Worm (Caenorhabditis elegans) whole organism, L2 larva: ENCODE data around the gene W02A2.9.
A peak's percentile ranks its signal among the peaks of the same experiment; 100 is the strongest.

Source experiments
- C34F6.9 ChIP-seq: fragments of 150-350 bp; optimal IDR thresholded peaks from 2 replicates; lab custom pipeline; 2014; ENCODE audit warnings: missing biosample characterization, missing genetic modification characterization
- R02D3.7 ChIP-seq: fragments of 150-350 bp; optimal IDR thresholded peaks from 2 replicates; lab custom pipeline; 2014; ENCODE audit warnings: missing biosample characterization, missing genetic modification characterization
- Y55F3AM.14 ChIP-seq: fragments of 200-800 bp; sonication (Bioruptor generic); optimal IDR thresholded peaks from 2 replicates; lab custom pipeline; 2018; ENCODE audit warnings: mild to moderate bottlenecking, missing genetic modification characterization, missing compliant biosample characterization
- ZK546.5 ChIP-seq: sonication (generic microtip); optimal IDR thresholded peaks from 2 replicates; lab custom pipeline; 2017; ENCODE audit warnings: missing biosample characterization, missing genetic modification characterization
- alr-1 ChIP-seq: fragments of 150-350 bp; optimal IDR thresholded peaks from 2 replicates; lab custom pipeline; 2014; ENCODE audit warnings: missing biosample characterization, missing genetic modification characterization
- aly-2 ChIP-seq: fragments of 150-350 bp; optimal IDR thresholded peaks from 2 replicates; lab custom pipeline; 2014; ENCODE audit warnings: missing biosample characterization, missing genetic modification characterization
- ama-1 ChIP-seq: fragments of 150-350 bp; optimal IDR thresholded peaks from 2 replicates; lab custom pipeline; 2018; ENCODE audit warnings: inconsistent platforms
- blmp-1 ChIP-seq: sonication (generic microtip); optimal IDR thresholded peaks from 2 replicates; lab custom pipeline; 2017; ENCODE audit warnings: missing genetic modification characterization, mild to moderate bottlenecking, missing compliant biosample characterization, antibody characterized with exemption, moderate library complexity; ENCODE audit not compliant: insufficient read depth
- ceh-16 ChIP-seq: fragments of 150-350 bp; optimal IDR thresholded peaks from 2 replicates; lab custom pipeline; 2014; ENCODE audit warnings: missing biosample characterization, missing genetic modification characterization
- ceh-82 ChIP-seq: fragments of 150-350 bp; optimal IDR thresholded peaks from 2 replicates; lab custom pipeline; 2014; ENCODE audit warnings: missing biosample characterization, missing genetic modification characterization
- crh-2 ChIP-seq: sonication (generic microtip); optimal IDR thresholded peaks from 2 replicates; lab custom pipeline; 2017; ENCODE audit warnings: missing biosample characterization, missing genetic modification characterization
- dmd-4 ChIP-seq: sonication (generic microtip); optimal IDR thresholded peaks from 2 replicates; lab custom pipeline; 2017; ENCODE audit warnings: missing biosample characterization, missing genetic modification characterization
- egl-27 ChIP-seq: sonication (generic microtip); optimal IDR thresholded peaks from 3 replicates; lab custom pipeline; 2017; ENCODE audit warnings: missing biosample characterization, missing genetic modification reagents, missing genetic modification characterization
- elt-1 ChIP-seq: fragments of 150-350 bp; optimal IDR thresholded peaks from 2 replicates; lab custom pipeline; 2014; ENCODE audit warnings: missing biosample characterization, missing genetic modification characterization
- elt-3 ChIP-seq: sonication (generic microtip); optimal IDR thresholded peaks from 2 replicates; lab custom pipeline; 2017; ENCODE audit warnings: missing biosample characterization, missing genetic modification characterization
- fos-1 ChIP-seq: fragments of 150-350 bp; optimal IDR thresholded peaks from 2 replicates; lab custom pipeline; 2014; ENCODE audit warnings: missing biosample characterization, missing genetic modification characterization
- gmeb-1 ChIP-seq: fragments of 150-350 bp; optimal IDR thresholded peaks from 2 replicates; lab custom pipeline; 2014; ENCODE audit warnings: missing biosample characterization, missing genetic modification characterization
- lin-11 ChIP-seq: fragments of 150-350 bp; sonication (generic microtip); optimal IDR thresholded peaks from 2 replicates; lab custom pipeline; 2014; ENCODE audit warnings: missing biosample characterization, missing genetic modification characterization, inconsistent platforms, mixed read lengths
- lin-13 ChIP-seq: fragments of 150-350 bp; optimal IDR thresholded peaks from 2 replicates; lab custom pipeline; 2014; ENCODE audit warnings: missing biosample characterization, missing genetic modification reagents, missing genetic modification characterization
- lin-39 ChIP-seq: fragments of 150-350 bp; optimal IDR thresholded peaks from 2 replicates; lab custom pipeline; 2014; ENCODE audit warnings: missing biosample characterization, missing genetic modification reagents, missing genetic modification characterization
- lsy-2 ChIP-seq, 2 experiments: fragments of 150-350 bp in 1 of 2; sonication (generic microtip) in 1 of 2; optimal IDR thresholded peaks; 2 replicates each; lab custom pipeline; 2014 to 2017; ENCODE audit warnings: missing biosample characterization in 2 of 2, missing genetic modification characterization in 2 of 2
- mab-5 ChIP-seq: fragments of 150-350 bp; optimal IDR thresholded peaks from 2 replicates; lab custom pipeline; 2014; ENCODE audit warnings: missing biosample characterization, missing genetic modification characterization
- mbf-1 ChIP-seq: sonication (generic microtip); optimal IDR thresholded peaks from 2 replicates; lab custom pipeline; 2017; ENCODE audit warnings: missing biosample characterization, missing genetic modification characterization
- mdl-1 ChIP-seq, 2 experiments: fragments of 150-350 bp in 1 of 2; sonication (generic microtip) in 1 of 2; optimal IDR thresholded peaks; 2 replicates each; lab custom pipeline; 2017; ENCODE audit warnings: missing biosample characterization in 2 of 2, missing genetic modification characterization in 2 of 2
- nhr-10 ChIP-seq: sonication (generic microtip); optimal IDR thresholded peaks from 2 replicates; lab custom pipeline; 2017; ENCODE audit warnings: missing biosample characterization, missing genetic modification characterization
- nhr-11 ChIP-seq: fragments of 150-350 bp; optimal IDR thresholded peaks from 2 replicates; lab custom pipeline; 2014; ENCODE audit warnings: missing biosample characterization, missing genetic modification characterization
- nhr-12 ChIP-seq: fragments of 150-350 bp; optimal IDR thresholded peaks from 2 replicates; lab custom pipeline; 2014; ENCODE audit warnings: missing biosample characterization, missing genetic modification characterization
- nhr-21 ChIP-seq: fragments of 150-350 bp; optimal IDR thresholded peaks from 2 replicates; lab custom pipeline; 2014; ENCODE audit warnings: missing biosample characterization, missing genetic modification characterization
- nhr-23 ChIP-seq: fragments of 150-350 bp; optimal IDR thresholded peaks from 2 replicates; lab custom pipeline; 2014; ENCODE audit warnings: missing biosample characterization, missing genetic modification reagents, missing genetic modification characterization
- nhr-25 ChIP-seq: fragments of 150-350 bp; sonication (generic microtip); optimal IDR thresholded peaks from 3 replicates; lab custom pipeline; 2014; ENCODE audit warnings: missing biosample characterization, missing genetic modification characterization
- nhr-6 ChIP-seq: fragments of 150-350 bp; optimal IDR thresholded peaks from 2 replicates; lab custom pipeline; 2014; ENCODE audit warnings: missing biosample characterization, missing genetic modification characterization
- nhr-77 ChIP-seq: fragments of 150-350 bp; optimal IDR thresholded peaks from 2 replicates; lab custom pipeline; 2014; ENCODE audit warnings: missing biosample characterization, missing genetic modification characterization
- peb-1 ChIP-seq: fragments of 150-350 bp; optimal IDR thresholded peaks from 2 replicates; lab custom pipeline; 2014; ENCODE audit warnings: missing biosample characterization, missing genetic modification characterization
- sma-3 ChIP-seq: sonication (generic microtip); optimal IDR thresholded peaks from 2 replicates; lab custom pipeline; 2016; ENCODE audit warnings: missing genetic modification reagents, missing genetic modification characterization, missing compliant biosample characterization
- sma-9 ChIP-seq, 2 experiments: fragments of 150-350 bp in 1 of 2; sonication (generic microtip) in 1 of 2; optimal IDR thresholded peaks; 2 replicates each; lab custom pipeline; 2014 to 2016; ENCODE audit warnings: missing genetic modification characterization in 2 of 2, mild to moderate bottlenecking in 1 of 2, missing biosample characterization in 1 of 2, missing compliant biosample characterization in 1 of 2, missing genetic modification reagents in 1 of 2, moderate library complexity in 1 of 2
- unc-39 ChIP-seq: fragments of 150-350 bp; optimal IDR thresholded peaks from 2 replicates; lab custom pipeline; 2014; ENCODE audit warnings: missing biosample characterization, missing genetic modification characterization
- unc-55 ChIP-seq: fragments of 150-350 bp; sonication (generic microtip); optimal IDR thresholded peaks from 3 replicates; lab custom pipeline; 2014; ENCODE audit warnings: missing biosample characterization, missing genetic modification reagents, missing genetic modification characterization
- unc-62 ChIP-seq: fragments of 150-350 bp; optimal IDR thresholded peaks from 2 replicates; lab custom pipeline; 2014; ENCODE audit warnings: missing biosample characterization, missing genetic modification reagents, missing genetic modification characterization
- zag-1 ChIP-seq: fragments of 150-350 bp; optimal IDR thresholded peaks from 2 replicates; lab custom pipeline; 2014; ENCODE audit warnings: missing biosample characterization, missing genetic modification characterization
- ztf-1 ChIP-seq: fragments of 200-800 bp; sonication (Bioruptor generic); conservative IDR thresholded peaks from 2 replicates; pipeline ENCODE4 v1.3.6; 2022; ENCODE audit warnings: missing genetic modification characterization, missing compliant biosample characterization
- ztf-11 ChIP-seq: sonication (generic microtip); optimal IDR thresholded peaks from 2 replicates; lab custom pipeline; 2017; ENCODE audit warnings: missing biosample characterization, missing genetic modification characterization
- ztf-4 ChIP-seq: fragments of 150-350 bp; optimal IDR thresholded peaks from 2 replicates; lab custom pipeline; 2014; ENCODE audit warnings: missing biosample characterization, missing genetic modification characterization

W02A2.9 gene

DNA sequence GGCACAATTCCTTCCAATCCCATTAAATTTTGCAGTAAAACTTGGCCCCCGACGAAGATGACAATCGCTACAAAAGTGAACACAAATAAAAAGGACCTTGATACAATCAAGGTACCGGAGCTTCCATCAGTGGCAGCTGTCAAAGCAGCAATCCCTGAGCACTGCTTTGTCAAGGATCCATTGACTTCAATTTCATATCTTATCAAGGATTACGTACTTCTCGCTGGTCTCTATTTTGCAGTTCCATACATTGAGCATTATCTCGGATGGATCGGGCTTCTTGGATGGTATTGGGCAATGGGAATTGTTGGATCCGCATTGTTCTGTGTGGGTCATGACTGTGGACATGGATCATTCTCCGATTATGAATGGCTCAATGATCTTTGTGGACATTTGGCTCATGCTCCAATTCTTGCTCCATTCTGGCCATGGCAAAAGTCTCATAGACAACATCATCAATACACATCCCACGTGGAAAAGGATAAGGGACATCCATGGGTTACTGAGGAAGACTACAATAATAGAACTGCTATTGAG, 23.6 kb upstream of the W02A2.9 start, which contains the start of gene fat-2:
Gene fat-2, plus strand, starts transcription at position 51 of the 537 bp plus-strand sequence.
- no peak for TF ChIP-seq lin-11 (tag; lab: Kevin White, UChicago)
- no peak for TF ChIP-seq lin-13 (GFP tag; lab: Kevin White, UChicago)
- no peak for TF ChIP-seq lsy-2 (tag; optimal IDR thresholded peaks at IDR 0.05; lab: Kevin White, UChicago)
- no peak for TF ChIP-seq aly-2 (tag; lab: Kevin White, UChicago)
- TF ChIP-seq mdl-1 (tag; optimal IDR thresholded peaks at IDR 0.05; lab: Kevin White, UChicago), result no peak
- no peak for TF ChIP-seq nhr-25 (tag; lab: Kevin White, UChicago)
- TF ChIP-seq ceh-82 (tag; lab: Kevin White, UChicago), result no peak
- TF ChIP-seq dmd-4, result no peak
- no peak for TF ChIP-seq nhr-21 (tag; lab: Kevin White, UChicago)
- no peak for TF ChIP-seq Y55F3AM.14
- TF ChIP-seq nhr-77 (tag; lab: Kevin White, UChicago), result no peak
- no peak for TF ChIP-seq crh-2
- no peak for TF ChIP-seq nhr-10
- TF ChIP-seq unc-39, result no peak
- TF ChIP-seq alr-1, result no peak
- TF ChIP-seq, all 48 proteins: peak for 0

DNA sequence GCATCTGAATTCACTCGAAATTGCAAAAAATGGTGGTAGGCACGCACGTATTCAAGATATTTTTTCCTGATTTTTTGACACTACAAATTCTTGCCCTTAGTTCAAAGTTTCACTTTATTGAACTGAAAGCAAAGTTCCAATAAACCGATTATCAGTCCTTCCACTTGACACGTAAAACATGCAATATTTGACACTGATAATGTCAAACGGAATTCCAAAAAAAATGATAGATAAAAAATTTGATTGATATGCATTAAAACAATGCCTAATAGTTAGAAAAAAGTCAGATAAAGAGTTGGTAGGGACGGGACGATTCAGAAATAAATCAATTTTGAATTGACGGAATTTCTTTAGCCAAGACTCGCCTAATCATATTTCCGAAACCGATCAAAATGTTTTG, 20.4 kb upstream of the W02A2.9 start:
- TF ChIP-seq sma-3 (GFP tag; lab: Kevin White, UChicago) (no peak), ceh-16 (no peak), ceh-82 (tag; lab: Kevin White, UChicago) (no peak), unc-62 (GFP tag; lab: Kevin White, UChicago) (no peak), unc-39 (no peak), nhr-25 (tag; lab: Kevin White, UChicago) (no peak), ztf-4 (tag; lab: Kevin White, UChicago) (no peak), ztf-1 (GFP tag; lab: Robert Waterston, UW) (no peak), nhr-21 (tag; lab: Kevin White, UChicago) (no peak), egl-27 (no peak), gmeb-1 (tag; lab: Kevin White, UChicago) (peak; percentile 17), sma-9 (GFP tag; optimal IDR thresholded peaks at IDR 0.05; lab: Kevin White, UChicago) (peak; percentile 74), sma-9 (tag; optimal IDR thresholded peaks at IDR 0.05; lab: Kevin White, UChicago) (no peak), lin-39 (tag; lab: Kevin White, UChicago) (no peak), Y55F3AM.14 (no peak), peb-1 (tag; lab: Kevin White, UChicago) (no peak), nhr-12 (tag; lab: Kevin White, UChicago) (no peak), mbf-1 (tag; lab: Kevin White, UChicago) (no peak), C34F6.9 (tag; lab: Kevin White, UChicago) (no peak), nhr-10 (no peak), R02D3.7 (no peak), crh-2 (peak; percentile 80), blmp-1 (no peak), nhr-6 (tag; lab: Kevin White, UChicago) (no peak), lin-11 (tag; lab: Kevin White, UChicago) (no peak), aly-2 (tag; lab: Kevin White, UChicago) (no peak), elt-3 (tag; lab: Kevin White, UChicago) (no peak), nhr-23 (tag; lab: Kevin White, UChicago) (no peak), nhr-11 (tag; lab: Kevin White, UChicago) (no peak), fos-1 (tag; lab: Kevin White, UChicago) (peak; percentile 86), ztf-11 (tag; lab: Kevin White, UChicago) (no peak), alr-1 (no peak), dmd-4 (no peak), unc-55 (GFP tag; lab: Kevin White, UChicago) (no peak)

DNA sequence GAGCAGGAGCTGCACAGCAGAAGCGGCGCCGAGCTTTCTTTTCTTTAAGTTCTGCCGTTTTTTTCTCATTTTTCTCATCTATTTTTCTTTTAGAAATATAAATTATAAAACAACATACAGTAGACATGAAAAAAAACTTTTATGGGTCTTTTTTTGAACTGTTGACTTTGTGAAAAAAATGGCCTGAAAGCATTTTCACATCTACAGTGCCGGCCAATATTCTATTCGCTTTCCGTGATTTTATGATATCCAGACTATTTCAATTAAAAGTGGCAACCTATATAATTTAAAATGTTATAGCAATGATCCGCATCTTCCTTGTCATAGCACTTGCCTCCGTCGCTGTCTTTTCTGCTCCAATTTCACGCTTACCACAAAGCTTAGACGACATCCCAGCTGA, 19.4 kb upstream of the W02A2.9 start, which contains the start of gene far-6:
Gene far-6, plus strand, starts transcription at position 301 of the 400 bp plus-strand sequence.
- TF ChIP-seq zag-1 (no peak), alr-1 (no peak), nhr-6 (tag; lab: Kevin White, UChicago) (no peak), nhr-12 (tag; lab: Kevin White, UChicago) (no peak), ZK546.5 (tag; lab: Kevin White, UChicago) (no peak), sma-3 (GFP tag; lab: Kevin White, UChicago) (no peak), elt-3 (tag; lab: Kevin White, UChicago) (no peak), elt-1 (tag; lab: Kevin White, UChicago) (no peak), mab-5 (tag; lab: Kevin White, UChicago) (no peak), nhr-21 (tag; lab: Kevin White, UChicago) (no peak), ama-1 (lab: Kevin White, UChicago) (no peak), sma-9 (GFP tag; optimal IDR thresholded peaks at IDR 0.05; lab: Kevin White, UChicago) (no peak), sma-9 (tag; optimal IDR thresholded peaks at IDR 0.05; lab: Kevin White, UChicago) (no peak), unc-62 (GFP tag; lab: Kevin White, UChicago) (no peak)
- TF ChIP-seq, all 48 proteins: peak for 0
